Worm (Caenorhabditis elegans): Measurements from ENCODE around the gene T24H7.9.

Gene T24H7.9

DNA sequence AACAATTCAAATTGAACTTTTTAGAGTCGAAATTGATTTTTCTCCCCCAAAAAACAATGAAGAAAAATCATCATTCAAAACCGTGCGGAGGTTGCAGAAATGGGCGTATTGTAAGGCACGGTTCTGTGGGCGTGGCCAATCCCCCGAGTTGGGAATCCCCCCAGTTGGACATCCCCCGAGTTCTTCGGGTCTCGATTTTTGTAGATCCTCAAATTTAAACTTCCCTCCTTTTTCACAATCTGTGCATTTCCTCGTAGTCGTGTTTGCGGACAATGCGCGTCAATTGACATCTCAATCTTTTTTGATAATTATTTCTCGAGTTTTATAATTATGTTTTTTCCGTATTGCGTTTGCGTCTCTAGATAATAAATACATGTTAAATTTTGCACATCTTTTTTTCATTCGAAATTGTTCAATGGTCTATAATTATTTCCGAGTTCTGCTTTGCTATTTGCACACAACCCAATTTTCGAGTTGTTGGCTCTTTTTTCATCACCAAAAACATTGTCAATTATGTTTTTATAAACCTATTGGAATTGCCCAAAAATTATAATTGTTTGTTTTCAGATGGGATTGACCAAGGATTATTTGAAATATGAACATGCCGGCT is 34.6 kb upstream of the T24H7.9 start, which contains the start of gene F13H8.2 (continued):
- TF ChIP-seq rec-8 (tag; optimal IDR thresholded peaks at IDR 0.05) (no peak), egl-44 (GFP tag; IDR thresholded peaks at IDR 0.05) (peak; percentile 66; the same call in 1 of the 2 replicates), attf-6 (GFP tag; IDR thresholded peaks at IDR 0.05) (peak; percentile 54), mxl-1 (tag; optimal IDR thresholded peaks at IDR 0.05) (no peak), lsl-1 (GFP tag; optimal IDR thresholded peaks at IDR 0.05) (peak; percentile 63), cebp-1 (GFP tag; IDR thresholded peaks at IDR 0.05) (peak; percentile 48; the same call in 1 of the 2 replicates), cebp-1 (tag; optimal IDR thresholded peaks at IDR 0.05) (no peak), pha-4 (tag; optimal IDR thresholded peaks at IDR 0.05) (no peak), mcd-1 (GFP tag; IDR thresholded peaks at IDR 0.05) (peak; percentile 90)

DNA sequence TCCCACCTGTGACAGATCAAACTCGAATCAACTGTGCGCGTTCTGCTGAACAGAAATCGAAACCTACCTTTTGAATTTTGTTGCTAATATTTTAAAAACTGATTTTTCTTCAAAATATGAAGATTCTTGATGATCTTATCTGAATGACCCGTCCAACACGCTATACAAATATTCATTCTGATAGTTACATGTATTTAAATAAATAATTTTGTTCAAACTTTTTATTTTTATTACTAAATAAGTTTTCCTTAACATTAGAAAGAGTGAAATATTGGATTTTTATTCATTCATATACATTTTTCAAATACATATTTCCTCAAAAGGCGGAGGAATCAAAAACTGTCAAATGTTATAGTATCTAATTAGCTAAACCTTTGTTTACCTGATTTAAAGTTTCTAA is 32.7 kb upstream of the T24H7.9 start, which contains the start of gene F13H8.8:
TSS of gene F13H8.8 (minus strand) at position 101 of the 400 bp plus-strand sequence.
- TF ChIP-seq tlf-1 (GFP tag; optimal IDR thresholded peaks at IDR 0.05) (no peak), snpc-4 (GFP tag; optimal IDR thresholded peaks at IDR 0.05) (no peak), snpc-4 (tag; optimal IDR thresholded peaks at IDR 0.05) (no peak), ccch-3 (GFP tag; optimal IDR thresholded peaks at IDR 0.05) (no peak), egrh-3 (GFP tag; IDR thresholded peaks at IDR 0.05) (no peak)

DNA sequence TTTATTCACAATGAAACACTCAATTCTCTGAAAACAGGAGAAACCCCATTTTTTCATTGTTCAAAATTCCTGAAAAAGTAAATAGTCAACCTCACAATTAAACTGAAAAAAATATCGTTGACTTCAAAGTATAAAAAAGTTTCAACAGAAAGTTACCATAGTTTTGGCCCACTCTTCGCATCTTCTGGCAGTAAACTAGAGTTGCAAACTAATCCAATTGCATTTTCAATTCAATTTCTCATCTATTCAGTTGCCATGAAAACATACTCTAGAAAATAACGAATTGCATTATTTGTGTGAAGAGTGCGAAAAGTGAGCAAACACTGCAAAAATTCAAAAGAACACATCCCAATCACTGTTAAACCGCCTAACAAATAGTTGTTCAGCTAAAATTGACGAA is 28.4 kb upstream of the T24H7.9 start, which contains the start of gene F13H8.3:
TSS of gene F13H8.3 (plus strand) at position 301 of the 400 bp plus-strand sequence.
- TF ChIP-seq pha-4 (tag; optimal IDR thresholded peaks at IDR 0.05) (no peak), D2030.7 (GFP tag; IDR thresholded peaks at IDR 0.05) (no peak), lag-1 (GFP tag; IDR thresholded peaks at IDR 0.05) (no peak), F49E8.2 (tag; optimal IDR thresholded peaks at IDR 0.05; ENCODE audit: insufficient read depth) (no peak), ztf-6 (GFP tag; IDR thresholded peaks at IDR 0.05) (no peak)

DNA sequence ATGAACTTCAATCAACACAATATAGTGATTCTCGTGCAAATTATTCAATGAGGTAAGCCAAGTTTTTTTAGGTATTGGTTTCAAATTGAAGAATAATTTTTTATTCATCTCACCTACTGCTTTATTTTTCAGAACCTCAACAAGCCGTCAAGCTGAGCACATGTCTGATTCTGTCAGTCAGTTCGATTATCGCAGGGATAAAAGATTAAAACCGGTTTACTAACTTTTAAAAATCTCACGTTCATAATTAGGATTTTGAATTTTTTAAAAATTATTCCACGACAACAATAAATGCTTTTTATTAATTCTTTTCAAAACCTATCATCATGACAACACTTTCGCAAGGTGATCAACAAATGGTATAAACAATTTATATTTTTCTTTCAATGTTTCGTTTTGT is 26.9 kb upstream of the T24H7.9 start, which contains the start of gene F13H8.12:
TSS of gene F13H8.12 (plus strand) at position 301 of the 400 bp plus-strand sequence.
- TF ChIP-seq ceh-79 (tag; optimal IDR thresholded peaks at IDR 0.05) (no peak), madf-10 (tag; optimal IDR thresholded peaks at IDR 0.05) (no peak), dpl-1 (GFP tag; optimal IDR thresholded peaks at IDR 0.05) (no peak), gei-17 (GFP tag; optimal IDR thresholded peaks at IDR 0.05) (no peak), nhr-90 (tag; optimal IDR thresholded peaks at IDR 0.05) (no peak), rcor-1 (GFP tag; IDR thresholded peaks at IDR 0.05) (no peak), dox-1 (GFP tag; IDR thresholded peaks at IDR 0.05) (no peak), hlh-26 (GFP tag; conservative IDR thresholded peaks at IDR 0.05) (no peak), ceh-27 (GFP tag; optimal IDR thresholded peaks at IDR 0.05) (no peak)

- TF ChIP-seq gei-17 (GFP tag; optimal IDR thresholded peaks at IDR 0.05) (no peak), K12H6.12 (tag; optimal IDR thresholded peaks at IDR 0.05) (no peak), nhr-80 (tag; optimal IDR thresholded peaks at IDR 0.05) (peak; percentile 17)
These were observed 25.4 kb upstream of the T24H7.9 start, which contains the start of gene nmgp-1 for ce11 chrII:6260684-6261083. Gene nmgp-1 (plus strand): TSS chrII:6260857.

DNA sequence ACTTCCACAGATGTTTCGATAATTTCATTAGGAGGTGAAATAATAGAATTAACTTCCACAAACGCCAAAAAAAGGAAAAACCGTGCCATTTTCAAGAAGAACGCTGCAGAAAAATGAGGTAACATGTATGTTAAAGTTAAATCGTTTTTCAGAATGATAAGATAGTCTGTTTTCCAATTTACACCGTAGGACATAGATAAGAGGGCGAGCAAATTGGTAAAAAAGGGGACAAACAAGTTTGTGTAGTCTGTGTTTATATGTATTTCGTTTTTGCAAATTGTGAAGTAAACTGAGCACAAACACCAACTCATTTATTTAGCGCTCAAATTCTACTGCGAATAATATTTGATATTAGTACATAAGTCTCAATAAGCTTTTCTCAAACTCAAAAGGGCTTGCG is 24.6 kb upstream of the T24H7.9 start, which contains the start of gene F13H8.11:
TSS of gene F13H8.11 (minus strand) at position 155 of the 400 bp plus-strand sequence.
- TF ChIP-seq ztf-6 (GFP tag; IDR thresholded peaks at IDR 0.05), result no peak
- no peak for TF ChIP-seq hlh-12 (tag; optimal IDR thresholded peaks at IDR 0.05)
- peak; percentile 58 for TF ChIP-seq nhr-80 (tag; optimal IDR thresholded peaks at IDR 0.05)
- no peak for TF ChIP-seq B0035.1 (tag; optimal IDR thresholded peaks at IDR 0.05)
- no peak for TF ChIP-seq fkh-3 (tag; optimal IDR thresholded peaks at IDR 0.05)
- TF ChIP-seq Y56A3A.18 (GFP tag; IDR thresholded peaks at IDR 0.05), result no peak
- no peak for TF ChIP-seq sptf-2 (GFP tag; optimal IDR thresholded peaks at IDR 0.05)
